Worm (Caenorhabditis elegans): ENCODE data around the gene aff-1.

Gene aff-1

DNA sequence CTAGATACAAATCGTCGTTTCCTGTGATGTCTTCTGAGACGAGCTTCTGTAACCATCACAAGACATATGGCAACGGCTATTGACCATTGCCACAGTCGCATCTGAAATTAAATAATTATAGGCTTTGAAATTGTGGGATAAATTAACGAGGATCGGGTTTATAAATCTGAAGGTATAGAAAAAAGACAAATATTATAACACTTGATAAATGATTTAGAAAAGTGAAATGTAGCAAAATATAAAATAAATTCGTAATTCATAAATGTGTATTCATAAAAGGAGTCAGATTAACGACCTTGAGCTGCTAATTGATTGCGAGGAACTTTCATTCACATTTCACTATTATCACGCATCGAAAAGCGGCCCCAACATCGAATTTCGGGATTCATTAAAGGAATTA lies at the start of gene aff-1:
Gene aff-1, minus strand, starts transcription at position 101 of the 400 bp plus-strand sequence.
- no peak for TF ChIP-seq ceh-91 (GFP tag; IDR thresholded peaks at IDR 0.05)
- TF ChIP-seq akir-1 (GFP tag; optimal IDR thresholded peaks at IDR 0.05) = no peak
- no peak for TF ChIP-seq C17E4.6 (GFP tag; IDR thresholded peaks at IDR 0.05)
- no peak for TF ChIP-seq repo-1 (tag; optimal IDR thresholded peaks at IDR 0.05)
- TF ChIP-seq nfya-1 (tag; optimal IDR thresholded peaks at IDR 0.05; ENCODE audit: borderline replicate concordance, insufficient read depth) = no peak
- no peak for TF ChIP-seq die-1 (tag; optimal IDR thresholded peaks at IDR 0.05)
- no peak for TF ChIP-seq ztf-3 (GFP tag; optimal IDR thresholded peaks at IDR 0.05)
- TF ChIP-seq snpc-3.4 (tag; optimal IDR thresholded peaks at IDR 0.05) = no peak
- TF ChIP-seq lsl-1 (GFP tag; optimal IDR thresholded peaks at IDR 0.05) = no peak
- no peak for TF ChIP-seq nhr-80 (tag; optimal IDR thresholded peaks at IDR 0.05)
- no peak for TF ChIP-seq snpc-4 (GFP tag; optimal IDR thresholded peaks at IDR 0.05)
- no peak for TF ChIP-seq snpc-4 (tag; optimal IDR thresholded peaks at IDR 0.05)
- no peak for TF ChIP-seq mes-4 (tag; optimal IDR thresholded peaks at IDR 0.05)
- no peak for TF ChIP-seq F57C9.4 (tag; optimal IDR thresholded peaks at IDR 0.05)
- TF ChIP-seq hmg-1.2 (GFP tag; IDR thresholded peaks at IDR 0.05) = no peak
- TF ChIP-seq nfya-2 (GFP tag; IDR thresholded peaks at IDR 0.05) = no peak
- TF ChIP-seq K11D2.4 (GFP tag; IDR thresholded peaks at IDR 0.05) = no peak
- no peak for TF ChIP-seq F22D6.2 (tag; optimal IDR thresholded peaks at IDR 0.05)
- no peak for TF ChIP-seq ceh-27 (GFP tag; optimal IDR thresholded peaks at IDR 0.05)
- no peak for TF ChIP-seq pha-4 (tag; optimal IDR thresholded peaks at IDR 0.05)

DNA sequence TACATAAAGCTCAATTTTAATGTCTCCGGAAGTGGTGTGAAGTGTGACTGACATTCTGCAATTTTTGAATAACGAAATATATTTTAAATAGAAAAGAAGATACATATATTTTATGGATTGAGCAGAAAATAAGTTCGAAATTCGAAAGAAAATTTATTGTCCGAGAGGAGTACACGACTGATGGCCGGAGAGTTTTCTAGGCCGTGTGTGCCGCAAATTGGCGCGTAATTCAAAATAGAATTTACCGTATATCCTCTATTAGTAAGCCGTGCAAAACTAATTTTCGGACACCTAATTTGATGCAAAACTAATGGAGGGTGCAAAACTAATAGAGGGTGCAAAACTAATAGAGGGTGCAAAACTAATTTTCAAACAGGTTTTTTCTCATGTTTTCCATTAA lies 49.8 kb upstream of the aff-1 start, which contains the start of gene cyn-10:
Gene cyn-10, minus strand, starts transcription at position 57 of the 400 bp plus-strand sequence.
- TF ChIP-seq F23B12.7 (tag; optimal IDR thresholded peaks at IDR 0.05; ENCODE audit: insufficient read depth) (no peak), sdz-38 (tag; optimal IDR thresholded peaks at IDR 0.05) (no peak), pha-4 (tag; optimal IDR thresholded peaks at IDR 0.05) (no peak), B0336.3 (GFP tag; IDR thresholded peaks at IDR 0.05) (no peak), repo-1 (tag; optimal IDR thresholded peaks at IDR 0.05) (no peak), dox-1 (GFP tag; IDR thresholded peaks at IDR 0.05) (no peak; the same call in 1 of the 2 replicates), zfh-2 (GFP tag; conservative IDR thresholded peaks at IDR 0.05) (no peak), K12H6.12 (tag; optimal IDR thresholded peaks at IDR 0.05) (peak; percentile 31), ztf-28 (GFP tag; IDR thresholded peaks at IDR 0.05) (no peak), Y56A3A.18 (GFP tag; IDR thresholded peaks at IDR 0.05) (no peak), ztf-6 (GFP tag; IDR thresholded peaks at IDR 0.05) (no peak), egl-18 (GFP tag; IDR thresholded peaks at IDR 0.05) (0 out of 2 replicates have a peak, but pooled peaks have one; percentile 54), D2030.7 (GFP tag; IDR thresholded peaks at IDR 0.05) (no peak), bed-2 (GFP tag; IDR thresholded peaks at IDR 0.05) (peak; percentile 82; the same call in 1 of the 2 replicates), ekl-4 (GFP tag; IDR thresholded peaks at IDR 0.05) (peak; percentile 78), snpc-1.1 (tag; optimal IDR thresholded peaks at IDR 0.05; ENCODE audit: insufficient read depth) (no peak), tlf-1 (GFP tag; optimal IDR thresholded peaks at IDR 0.05) (no peak), mel-28 (tag; optimal IDR thresholded peaks at IDR 0.05; ENCODE audit: borderline replicate concordance) (no peak), ceh-91 (GFP tag; IDR thresholded peaks at IDR 0.05) (peak; percentile 51), hlh-12 (tag; optimal IDR thresholded peaks at IDR 0.05) (no peak), unc-62 (GFP tag; optimal IDR thresholded peaks at IDR 0.05) (no peak), ceh-40 (GFP tag; IDR thresholded peaks at IDR 0.05) (no peak), athp-1 (tag; optimal IDR thresholded peaks at IDR 0.05) (no peak), madf-3 (GFP tag; IDR thresholded peaks at IDR 0.05) (no peak), nhr-120 (GFP tag; IDR thresholded peaks at IDR 0.05) (no peak), nfya-1 (tag; optimal IDR thresholded peaks at IDR 0.05; ENCODE audit: borderline replicate concordance, insufficient read depth) (no peak), nfyb-1 (GFP tag; IDR thresholded peaks at IDR 0.05) (peak; percentile 65; the same call in 1 of the 2 replicates), fkh-3 (tag; optimal IDR thresholded peaks at IDR 0.05) (no peak), lir-1 (GFP tag; conservative IDR thresholded peaks at IDR 0.05) (peak; percentile 83), ztf-26 (tag; optimal IDR thresholded peaks at IDR 0.05) (no peak), aptf-3 (GFP tag; IDR thresholded peaks at IDR 0.05) (no peak), ztf-22 (GFP tag; optimal IDR thresholded peaks at IDR 0.05) (no peak), Y79H2A.3 (GFP tag; conservative IDR thresholded peaks at IDR 0.05) (no peak)
